Fruit fly (Drosophila melanogaster) whole organism, embryonic: Measurements from ENCODE around the gene NdufA3.
A peak's percentile ranks its signal among the peaks of the same experiment; 100 is the strongest.

ENCODE experiments used
- Aef1 ChIP-seq: fragments of 200-800 bp; sonication (Bioruptor generic); IDR thresholded peaks from 3 replicates; pipeline ENCODE4 v1.3.6; 2022; ENCODE audit warnings: missing biosample characterization, missing genetic modification characterization
- Antp ChIP-seq: fragments of 200-800 bp; sonication (Bioruptor generic); optimal IDR thresholded peaks from 3 replicates; lab custom pipeline; 2016; ENCODE audit warnings: missing biosample characterization, missing genetic modification characterization
- Awh ChIP-seq: fragments of 200-800 bp; sonication (Bioruptor generic); IDR thresholded peaks from 2 replicates; pipeline ENCODE4, ENCODE4 v1.3.6; 2022; ENCODE audit warnings: missing biosample characterization, missing genetic modification characterization
- CG10321 ChIP-seq: fragments of 200-800 bp; sonication (Bioruptor generic); IDR thresholded peaks from 2 replicates; pipeline ENCODE4 v1.3.6; 2022; ENCODE audit warnings: missing biosample characterization, missing genetic modification characterization
- CG10462 ChIP-seq: fragments of 200-800 bp; sonication (Bioruptor generic); optimal IDR thresholded peaks from 2 replicates; lab custom pipeline; 2016; ENCODE audit warnings: missing biosample characterization, missing genetic modification characterization
- CG11723 ChIP-seq: fragments of 200-800 bp; sonication (Bioruptor generic); optimal IDR thresholded peaks from 2 replicates; lab custom pipeline; 2017; ENCODE audit warnings: missing biosample characterization, mild to moderate bottlenecking, missing genetic modification characterization
- CG13287 ChIP-seq: fragments of 200-800 bp; sonication (Bioruptor generic); IDR thresholded peaks from 2 replicates; pipeline ENCODE4 v1.3.6; 2022; ENCODE audit warnings: missing biosample characterization, missing genetic modification characterization; ENCODE audit not compliant: partially characterized antibody
- CG13424 ChIP-seq: fragments of 200-800 bp; sonication (Bioruptor generic); optimal IDR thresholded peaks from 2 replicates; lab custom pipeline; 2019; ENCODE audit warnings: missing biosample characterization, mild to moderate bottlenecking, missing genetic modification characterization, moderate library complexity
- CG14441 ChIP-seq: fragments of 200-800 bp; sonication (Bioruptor generic); IDR thresholded peaks from 2 replicates; pipeline ENCODE4 v1.3.6; 2022; ENCODE audit warnings: missing biosample characterization, missing genetic modification characterization
- CG14965 ChIP-seq: fragments of 200-800 bp; sonication (Bioruptor generic); optimal IDR thresholded peaks from 2 replicates; lab custom pipeline; 2016; ENCODE audit warnings: missing biosample characterization, missing genetic modification characterization, borderline replicate concordance
- CG1602 ChIP-seq: fragments of 200-800 bp; sonication (Bioruptor generic); optimal IDR thresholded peaks from 3 replicates; lab custom pipeline; 2016; ENCODE audit warnings: missing biosample characterization, missing genetic modification characterization
- CG16779 ChIP-seq: fragments of 200-800 bp; sonication (Bioruptor generic); IDR thresholded peaks from 2 replicates; pipeline ENCODE4 v1.3.6; 2022; ENCODE audit warnings: missing biosample characterization, missing genetic modification characterization
- CG16815 ChIP-seq: fragments of 200-800 bp; sonication (Bioruptor generic); optimal IDR thresholded peaks from 3 replicates; lab custom pipeline; 2017; ENCODE audit warnings: missing biosample characterization, mild to moderate bottlenecking, missing genetic modification characterization
- CG17359 ChIP-seq: fragments of 200-800 bp; sonication (Bioruptor generic); optimal IDR thresholded peaks from 3 replicates; lab custom pipeline; 2018; ENCODE audit warnings: missing biosample characterization, mild to moderate bottlenecking, missing genetic modification characterization, moderate library complexity
- CG2889 ChIP-seq: fragments of 200-800 bp; sonication (Bioruptor generic); IDR thresholded peaks from 3 replicates; pipeline ENCODE4 v1.3.6; 2022; ENCODE audit warnings: missing biosample characterization, missing genetic modification characterization
- CG3065 ChIP-seq: fragments of 200-800 bp; sonication (Bioruptor generic); optimal IDR thresholded peaks from 2 replicates; lab custom pipeline; 2016; ENCODE audit warnings: missing biosample characterization, missing genetic modification characterization
- CG31365 ChIP-seq: fragments of 200-800 bp; sonication (Bioruptor generic); optimal IDR thresholded peaks from 2 replicates; lab custom pipeline; 2018; ENCODE audit warnings: missing biosample characterization, mild to moderate bottlenecking, missing genetic modification characterization
- CG32767 ChIP-seq: fragments of 200-800 bp; sonication (Bioruptor generic); IDR thresholded peaks from 2 replicates; pipeline ENCODE4 v1.3.6; 2022; ENCODE audit warnings: missing biosample characterization, missing genetic modification characterization
- CG3407 ChIP-seq: fragments of 200-800 bp; sonication (Bioruptor generic); optimal IDR thresholded peaks from 2 replicates; lab custom pipeline; 2018; ENCODE audit warnings: missing biosample characterization, mild to moderate bottlenecking, missing genetic modification characterization
- CG3847 ChIP-seq: fragments of 200-800 bp; sonication (Bioruptor generic); IDR thresholded peaks from 2 replicates; pipeline ENCODE4 v1.3.6; 2022; ENCODE audit warnings: missing biosample characterization, missing genetic modification characterization
- CG4328 ChIP-seq: fragments of 200-800 bp; sonication (Bioruptor generic); optimal IDR thresholded peaks from 3 replicates; lab custom pipeline; 2017; ENCODE audit warnings: missing biosample characterization, missing genetic modification reagents, missing genetic modification characterization
- CG6791 ChIP-seq: fragments of 200-800 bp; sonication (Bioruptor generic); IDR thresholded peaks from 3 replicates; pipeline ENCODE4 v1.3.6; 2022; ENCODE audit warnings: missing biosample characterization, missing genetic modification characterization; ENCODE audit not compliant: partially characterized antibody
- CG8089 ChIP-seq: fragments of 200-800 bp; sonication (Bioruptor generic); optimal IDR thresholded peaks from 3 replicates; lab custom pipeline; 2016; ENCODE audit warnings: missing biosample characterization, missing genetic modification characterization
- CG8944 ChIP-seq: fragments of 200-800 bp; sonication (Bioruptor generic); optimal IDR thresholded peaks from 3 replicates; lab custom pipeline; 2016; ENCODE audit warnings: missing biosample characterization, missing genetic modification characterization
- CG9215 ChIP-seq: fragments of 200-800 bp; sonication (Bioruptor generic); IDR thresholded peaks from 2 replicates; pipeline ENCODE4 v1.3.6; 2022; ENCODE audit warnings: missing biosample characterization, missing genetic modification characterization
- Camta ChIP-seq: fragments of 200-800 bp; sonication (Bioruptor generic); optimal IDR thresholded peaks from 2 replicates; lab custom pipeline; 2016; ENCODE audit warnings: missing biosample characterization, missing genetic modification characterization
- Gug ChIP-seq: fragments of 200-800 bp; sonication (Bioruptor generic); IDR thresholded peaks from 4 replicates; pipeline ENCODE4 v1.3.6; 2022; ENCODE audit warnings: missing biosample characterization, missing genetic modification characterization
- HHEX ChIP-seq: fragments of 200-800 bp; sonication (Bioruptor generic); optimal IDR thresholded peaks from 3 replicates; lab custom pipeline; 2017; ENCODE audit warnings: missing biosample characterization, mild to moderate bottlenecking, missing genetic modification characterization, missing genetic modification reagents
- HLHmδ ChIP-seq: fragments of 200-800 bp; sonication (Bioruptor generic); optimal IDR thresholded peaks from 2 replicates; lab custom pipeline; 2018; ENCODE audit warnings: missing biosample characterization, mild to moderate bottlenecking, missing genetic modification characterization, moderate library complexity
- Hmr ChIP-seq: fragments of 200-800 bp; sonication (Bioruptor generic); optimal IDR thresholded peaks from 3 replicates; lab custom pipeline; 2017; ENCODE audit warnings: mild to moderate bottlenecking, missing biosample characterization, missing genetic modification reagents, missing genetic modification characterization
- Hsf ChIP-seq: fragments of 200-800 bp; sonication (Bioruptor generic); optimal IDR thresholded peaks from 3 replicates; lab custom pipeline; 2016; ENCODE audit warnings: missing biosample characterization, missing genetic modification characterization
- Jarid2 ChIP-seq: fragments of 200-800 bp; sonication (Bioruptor generic); optimal IDR thresholded peaks from 3 replicates; lab custom pipeline; 2017; ENCODE audit warnings: mild to moderate bottlenecking, missing biosample characterization, missing genetic modification reagents, missing genetic modification characterization
- NFAT ChIP-seq: fragments of 200-800 bp; sonication (Bioruptor generic); IDR thresholded peaks from 2 replicates; pipeline ENCODE4 v1.3.6; 2022; ENCODE audit warnings: missing biosample characterization, missing genetic modification characterization
- NK7.1 ChIP-seq: fragments of 200-800 bp; sonication (Bioruptor generic); optimal IDR thresholded peaks from 3 replicates; lab custom pipeline; 2016; ENCODE audit warnings: missing biosample characterization, missing genetic modification characterization
- Nf-YC ChIP-seq: fragments of 200-800 bp; optimal IDR thresholded peaks from 3 replicates; lab custom pipeline; 2019; ENCODE audit warnings: missing biosample characterization, mild to moderate bottlenecking, missing genetic modification characterization, moderate library complexity
- Ravus ChIP-seq: fragments of 200-800 bp; sonication (Bioruptor generic); IDR thresholded peaks from 2 replicates; pipeline ENCODE4 v1.3.6; 2022; ENCODE audit warnings: missing biosample characterization, missing genetic modification characterization
- Side ChIP-seq: fragments of 200-800 bp; sonication (Bioruptor generic); optimal IDR thresholded peaks from 2 replicates; lab custom pipeline; 2016; ENCODE audit warnings: missing biosample characterization, missing genetic modification characterization
- Sin3A ChIP-seq: fragments of >200 bp; optimal IDR thresholded peaks from 2 replicates; lab custom pipeline; 2018
- Vsx1 ChIP-seq: fragments of 200-800 bp; sonication (Bioruptor generic); optimal IDR thresholded peaks from 2 replicates; lab custom pipeline; 2017; ENCODE audit warnings: missing biosample characterization, mild to moderate bottlenecking, missing genetic modification characterization, missing genetic modification reagents
- ara ChIP-seq: fragments of 200-800 bp; sonication (Bioruptor generic); IDR thresholded peaks from 2 replicates; pipeline ENCODE4 v1.3.6; 2022; ENCODE audit warnings: missing biosample characterization, missing genetic modification characterization
- bbx ChIP-seq: fragments of 200-800 bp; sonication (Bioruptor generic); IDR thresholded peaks from 2 replicates; pipeline ENCODE4 v1.3.6; 2022; ENCODE audit warnings: missing biosample characterization, missing genetic modification characterization; ENCODE audit not compliant: partially characterized antibody
- br ChIP-seq: fragments of >200 bp; optimal IDR thresholded peaks from 2 replicates; lab custom pipeline; 2017
- cad ChIP-seq: fragments of >200 bp; optimal IDR thresholded peaks from 2 replicates; lab custom pipeline; 2017; ENCODE audit warnings: missing biosample characterization, missing genetic modification characterization
- cg ChIP-seq: fragments of 200-800 bp; sonication (Bioruptor generic); optimal IDR thresholded peaks from 3 replicates; lab custom pipeline; 2019; ENCODE audit warnings: missing biosample characterization, mild to moderate bottlenecking, missing genetic modification characterization, moderate library complexity
- exex ChIP-seq: fragments of 200-800 bp; sonication (Bioruptor generic); optimal IDR thresholded peaks from 4 replicates; lab custom pipeline; 2018; ENCODE audit warnings: missing biosample characterization, mild to moderate bottlenecking, missing genetic modification characterization, moderate library complexity
- fu2 ChIP-seq: fragments of 200-800 bp; sonication (Bioruptor generic); optimal IDR thresholded peaks from 2 replicates; lab custom pipeline; 2016; ENCODE audit warnings: missing biosample characterization, missing genetic modification characterization
- nmo ChIP-seq: fragments of 200-800 bp; sonication (Bioruptor generic); optimal IDR thresholded peaks from 2 replicates; lab custom pipeline; 2018; ENCODE audit warnings: missing biosample characterization, mild to moderate bottlenecking, missing genetic modification characterization, moderate library complexity
- onecut ChIP-seq: fragments of 200-800 bp; sonication (Bioruptor generic); IDR thresholded peaks from 2 replicates; pipeline ENCODE4 v1.3.6; 2022; ENCODE audit warnings: missing biosample characterization, missing genetic modification characterization
- pb ChIP-seq: fragments of 200-800 bp; sonication (Bioruptor generic); optimal IDR thresholded peaks from 3 replicates; lab custom pipeline; 2016; ENCODE audit warnings: missing biosample characterization, missing genetic modification characterization
- rib ChIP-seq: fragments of 200-800 bp; sonication (Bioruptor generic); IDR thresholded peaks from 2 replicates; pipeline ENCODE4 v1.3.6; 2022; ENCODE audit warnings: missing biosample characterization, missing genetic modification characterization
- sens-2 ChIP-seq: fragments of 200-800 bp; sonication (Bioruptor generic); IDR thresholded peaks from 2 replicates; pipeline ENCODE4 v1.3.6; 2022; ENCODE audit warnings: missing biosample characterization, missing genetic modification characterization
- slp2 ChIP-seq: fragments of 200-800 bp; sonication (Bioruptor generic); optimal IDR thresholded peaks from 2 replicates; lab custom pipeline; 2016; ENCODE audit warnings: missing biosample characterization, missing genetic modification characterization
- ssp ChIP-seq: fragments of 200-800 bp; sonication (Bioruptor generic); IDR thresholded peaks from 2 replicates; pipeline ENCODE4 v1.3.6; 2022; ENCODE audit warnings: missing biosample characterization, missing genetic modification characterization

The NdufA3 gene

DNA sequence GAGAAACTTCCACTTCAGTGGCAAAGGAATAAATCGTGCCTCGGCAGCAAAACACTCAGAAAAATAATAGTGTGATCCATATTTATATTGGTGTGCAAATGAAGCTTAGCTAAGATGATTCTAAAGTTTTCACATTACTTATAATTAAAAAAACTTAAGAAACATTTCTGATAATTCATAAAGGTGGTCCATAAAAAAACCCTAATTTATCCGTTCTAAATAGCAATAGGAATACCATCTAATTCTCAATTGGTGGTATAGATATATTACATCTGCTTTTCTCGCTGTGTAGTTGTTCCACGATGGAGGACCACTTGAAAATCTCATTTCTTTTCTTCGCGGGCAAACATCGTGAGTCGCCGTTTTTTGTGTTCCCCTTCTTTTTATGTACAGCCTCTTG, 4.7 kb downstream of the NdufA3 start (continued):
- no peak for TF ChIP-seq CG6791 (GFP tag; lab: Robert Waterston, UW)
- TF ChIP-seq CG3407 (GFP tag; lab: Kevin White, UChicago) = no peak
- TF ChIP-seq Antp (GFP tag; lab: Kevin White, UChicago) = no peak
- peak; percentile 72 for TF ChIP-seq CG13424
- TF ChIP-seq CG2889 (GFP tag; lab: Robert Waterston, UW) = no peak
- peak; percentile 40; the same call in 1 of the 3 replicates for TF ChIP-seq Aef1 (GFP tag; lab: Robert Waterston, UW)
- TF ChIP-seq CG10321 (GFP tag; lab: Robert Waterston, UW) = no peak
- TF ChIP-seq CG3847 = peak; percentile 52
- peak; percentile 39 for TF ChIP-seq CG8089 (GFP tag; lab: Kevin White, UChicago)
- no peak for TF ChIP-seq HLHmδ (GFP tag; lab: Kevin White, UChicago)
- TF ChIP-seq sens-2 (GFP tag; lab: Robert Waterston, UW) = no peak
- TF ChIP-seq NFAT (GFP tag; lab: Robert Waterston, UW) = no peak
- no peak for TF ChIP-seq CG32767 (GFP tag; lab: Robert Waterston, UW)
- TF ChIP-seq CG17359 (tag; lab: Kevin White, UChicago) = peak; percentile 69
- no peak for TF ChIP-seq Side (GFP tag; lab: Kevin White, UChicago)
- TF ChIP-seq pb (GFP tag; lab: Kevin White, UChicago) = no peak
- TF ChIP-seq rib (GFP tag; lab: Robert Waterston, UW) = no peak
- TF ChIP-seq CG10462 (GFP tag; lab: Kevin White, UChicago) = no peak
- TF ChIP-seq br (lab: Kevin White, UChicago) = no peak
- no peak for TF ChIP-seq exex (tag; lab: Kevin White, UChicago)
- no peak for TF ChIP-seq Jarid2
- TF ChIP-seq ssp (GFP tag; lab: Robert Waterston, UW) = 0 out of 2 replicates have a peak, but pooled peaks have one; percentile 16
- no peak for TF ChIP-seq CG1602 (GFP tag; lab: Kevin White, UChicago)
- peak; percentile 57 for TF ChIP-seq HHEX (GFP tag; lab: Kevin White, UChicago)
- peak; percentile 17; the same call in 1 of the 2 replicates for TF ChIP-seq Awh
- peak; percentile 14 for TF ChIP-seq CG16815 (GFP tag; lab: Kevin White, UChicago)
- TF ChIP-seq CG14441 (GFP tag; lab: Robert Waterston, UW) = no peak
- TF ChIP-seq onecut (GFP tag; lab: Robert Waterston, UW) = no peak
- TF ChIP-seq NK7.1 = peak; percentile 26
- no peak for TF ChIP-seq CG8944 (GFP tag; lab: Kevin White, UChicago)
- TF ChIP-seq Camta (GFP tag; lab: Kevin White, UChicago) = peak; percentile 38
- no peak for TF ChIP-seq CG9215
- TF ChIP-seq CG3065 (GFP tag; lab: Kevin White, UChicago) = no peak
- peak; percentile 46 for TF ChIP-seq Hsf (GFP tag; lab: Kevin White, UChicago)
- TF ChIP-seq Hmr = peak; percentile 56
- TF ChIP-seq CG31365 (tag; lab: Kevin White, UChicago) = no peak
- no peak for TF ChIP-seq ara (GFP tag; lab: Robert Waterston, UW)
- peak; percentile 69 for TF ChIP-seq nmo
- TF ChIP-seq Gug = no peak
- peak; percentile 10 for TF ChIP-seq Nf-YC
- TF ChIP-seq slp2 = peak; percentile 32
- no peak for TF ChIP-seq Sin3A
- no peak for TF ChIP-seq Ravus (GFP tag; lab: Robert Waterston, UW)
- peak; percentile 63 for TF ChIP-seq CG4328 (GFP tag; lab: Kevin White, UChicago)
- TF ChIP-seq fu2 (GFP tag; lab: Kevin White, UChicago) = no peak
- TF ChIP-seq cg (GFP tag; lab: Kevin White, UChicago) = no peak
- TF ChIP-seq bbx = no peak
- TF ChIP-seq cad (GFP tag; lab: Kevin White, UChicago) = no peak
- TF ChIP-seq CG14965 (GFP tag; lab: Kevin White, UChicago) = no peak
- no peak for TF ChIP-seq Vsx1 (GFP tag; lab: Kevin White, UChicago)
- TF ChIP-seq CG13287 = no peak
- peak; percentile 12 for TF ChIP-seq CG11723 (GFP tag; lab: Kevin White, UChicago)
- TF ChIP-seq CG16779 (GFP tag; lab: Robert Waterston, UW) = no peak
